Worm (Caenorhabditis elegans): ENCODE data around the gene clec-64.

DNA sequence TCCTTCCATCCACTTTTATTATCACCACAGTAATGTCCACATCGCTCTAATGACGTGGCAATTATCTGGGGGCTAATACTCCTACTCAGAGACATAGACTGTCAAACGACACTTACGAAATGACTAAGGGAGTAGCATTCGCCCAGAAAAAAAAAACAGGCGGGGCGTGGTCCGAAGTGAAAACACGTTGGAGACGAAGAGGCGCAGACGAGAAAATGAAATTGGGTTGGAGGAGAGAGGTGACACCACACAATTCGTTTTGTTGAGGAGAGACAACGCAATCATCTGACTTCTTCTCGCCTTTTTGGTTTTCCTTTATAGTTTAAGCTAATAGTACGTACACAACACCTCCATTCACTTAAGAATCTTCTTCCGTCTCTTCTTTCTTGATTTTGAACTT lies 41.1 kb downstream of the clec-64 start:
- TF ChIP-seq med-1 (GFP tag; optimal IDR thresholded peaks at IDR 0.05; ENCODE audit: insufficient read depth) (no peak), klf-2 (GFP tag; conservative IDR thresholded peaks at IDR 0.05) (no peak), flt-1 (GFP tag; IDR thresholded peaks at IDR 0.05) (no peak), ztf-29 (GFP tag; IDR thresholded peaks at IDR 0.05) (no peak)

Measured in whole organism, midembryonic.